Fruit fly (Drosophila melanogaster) whole organism: ENCODE data around the gene gfzf.

Source experiments
- CG8478 ChIP-seq: fragments of >200 bp; optimal IDR thresholded peaks from 2 replicates; lab custom pipeline; 2018; ENCODE audit warnings: inconsistent platforms
- Dll ChIP-seq: fragments of >200 bp; optimal IDR thresholded peaks from 2 replicates; lab custom pipeline; 2017
- pan ChIP-seq: fragments of >200 bp; optimal IDR thresholded peaks from 2 replicates; lab custom pipeline; 2017
- psq ChIP-seq: fragments of >200 bp; optimal IDR thresholded peaks from 2 replicates; lab custom pipeline; 2017
- usp ChIP-seq: fragments of >200 bp; optimal IDR thresholded peaks from 2 replicates; lab custom pipeline; 2017; ENCODE audit warnings: missing biosample characterization, missing genetic modification characterization, mixed read lengths

DNA sequence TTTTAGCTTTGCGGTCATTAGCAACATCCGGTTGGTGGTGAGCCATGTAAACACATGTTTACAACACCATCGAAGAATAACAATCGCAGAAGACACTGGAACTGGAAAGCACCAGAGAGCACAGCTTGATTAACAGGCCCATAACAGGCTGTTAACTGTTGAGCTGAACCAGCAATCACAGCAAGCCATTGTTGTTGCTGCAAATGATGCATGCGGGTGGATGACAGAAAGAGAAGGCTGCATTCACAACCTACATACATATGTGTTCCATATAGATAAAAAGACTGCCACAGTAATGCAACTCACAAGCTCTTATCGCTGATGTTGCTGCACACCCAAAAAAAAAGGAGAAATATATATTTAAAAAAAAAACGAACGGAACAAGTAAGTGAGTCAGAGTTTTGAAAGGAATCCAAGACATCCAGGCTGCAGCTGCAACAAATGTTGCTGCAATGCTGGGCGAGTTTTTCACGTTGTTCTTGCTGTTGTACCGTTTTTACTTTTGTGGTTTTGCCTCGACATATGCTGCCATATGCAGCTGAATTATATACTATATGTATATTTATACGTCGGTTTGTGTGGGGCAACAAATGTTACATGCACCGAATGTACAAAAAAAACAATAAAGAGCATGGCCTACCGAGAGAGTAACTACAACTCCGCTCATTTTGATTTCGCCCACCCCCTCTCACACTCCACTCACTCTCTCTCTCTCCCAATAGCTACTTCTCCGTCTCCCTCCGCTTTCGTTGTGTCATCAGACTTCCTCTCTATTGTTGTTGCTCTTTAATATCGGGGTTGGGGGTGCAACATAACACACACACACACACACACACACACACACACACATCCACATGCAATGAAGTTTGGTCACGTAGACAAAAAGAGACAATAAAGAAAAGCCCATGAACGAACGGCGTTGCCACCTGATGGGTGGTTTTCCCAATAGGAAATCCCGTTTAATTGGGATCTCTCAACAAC, 47.6 kb downstream of the gfzf start:
- TF ChIP-seq Dll (lab: Kevin White, UChicago): no peak
- TF ChIP-seq usp (GFP tag; lab: Kevin White, UChicago): no peak
- no peak for TF ChIP-seq pan (lab: Kevin White, UChicago)
- TF ChIP-seq psq (lab: Kevin White, UChicago): no peak
- no peak for TF ChIP-seq CG8478
